Fruit fly (Drosophila melanogaster) whole organism, adult: ENCODE results near the gene CG42449.

Source experiments
- CG11617 ChIP-seq: fragments of 200-800 bp; sonication (Bioruptor generic); optimal IDR thresholded peaks from 2 replicates; lab custom pipeline; 2017; ENCODE audit warnings: mild to moderate bottlenecking, missing biosample characterization, missing genetic modification reagents, missing genetic modification characterization
- CG14711 ChIP-seq: fragments of 200-800 bp; sonication (Bioruptor generic); optimal IDR thresholded peaks from 2 replicates; lab custom pipeline; 2018; ENCODE audit warnings: missing biosample characterization, mild to moderate bottlenecking, missing genetic modification characterization, moderate library complexity
- CG33017 ChIP-seq: fragments of 200-800 bp; sonication (Bioruptor generic); optimal IDR thresholded peaks from 2 replicates; lab custom pipeline; 2018; ENCODE audit warnings: missing biosample characterization, mild to moderate bottlenecking, missing genetic modification characterization, moderate library complexity
- CG7101 ChIP-seq: fragments of 200-800 bp; sonication (Bioruptor generic); optimal IDR thresholded peaks from 2 replicates; lab custom pipeline; 2018; ENCODE audit warnings: missing biosample characterization, mild to moderate bottlenecking, missing genetic modification characterization, moderate library complexity
- Clk ChIP-seq: fragments of 200-800 bp; sonication (Bioruptor generic); optimal IDR thresholded peaks from 2 replicates; lab custom pipeline; 2017; ENCODE audit warnings: missing biosample characterization, missing genetic modification characterization
- Crg-1 ChIP-seq: fragments of 200-800 bp; sonication (Bioruptor generic); optimal IDR thresholded peaks from 2 replicates; lab custom pipeline; 2016; ENCODE audit warnings: missing biosample characterization, missing genetic modification characterization
- Hr96 ChIP-seq: fragments of 200-800 bp; sonication (Bioruptor generic); optimal IDR thresholded peaks from 2 replicates; lab custom pipeline; 2016; ENCODE audit warnings: missing biosample characterization, missing genetic modification characterization
- bab1 ChIP-seq: fragments of 200-800 bp; sonication (Bioruptor generic); optimal IDR thresholded peaks from 3 replicates; lab custom pipeline; 2019; ENCODE audit warnings: missing biosample characterization, mild to moderate bottlenecking, missing genetic modification characterization, moderate library complexity
- cic ChIP-seq: fragments of 200-800 bp; sonication (Bioruptor generic); optimal IDR thresholded peaks from 2 replicates; lab custom pipeline; 2017; ENCODE audit warnings: missing biosample characterization, mild to moderate bottlenecking, missing genetic modification characterization, moderate library complexity
- cnc ChIP-seq, 2 experiments: fragments of >200 bp; optimal IDR thresholded peaks; 2 replicates each; lab custom pipeline; 2017
- kay ChIP-seq: fragments of 200-800 bp; sonication (Bioruptor generic); peaks from one replicate; lab custom pipeline; 2016; ENCODE audit warnings: missing biosample characterization, missing genetic modification characterization, borderline replicate concordance
- ovo ChIP-seq: fragments of 200-800 bp; sonication (Bioruptor generic); optimal IDR thresholded peaks from 2 replicates; lab custom pipeline; 2016; ENCODE audit warnings: missing biosample characterization, missing genetic modification characterization
- pad ChIP-seq: fragments of 200-800 bp; sonication (Bioruptor generic); optimal IDR thresholded peaks from 3 replicates; lab custom pipeline; 2017; ENCODE audit warnings: missing biosample characterization, missing genetic modification characterization, mild to moderate bottlenecking, moderate library complexity, missing genetic modification reagents
- toe ChIP-seq: fragments of 200-800 bp; sonication (Bioruptor generic); optimal IDR thresholded peaks from 2 replicates; lab custom pipeline; 2016; ENCODE audit warnings: missing biosample characterization, missing genetic modification characterization

DNA sequence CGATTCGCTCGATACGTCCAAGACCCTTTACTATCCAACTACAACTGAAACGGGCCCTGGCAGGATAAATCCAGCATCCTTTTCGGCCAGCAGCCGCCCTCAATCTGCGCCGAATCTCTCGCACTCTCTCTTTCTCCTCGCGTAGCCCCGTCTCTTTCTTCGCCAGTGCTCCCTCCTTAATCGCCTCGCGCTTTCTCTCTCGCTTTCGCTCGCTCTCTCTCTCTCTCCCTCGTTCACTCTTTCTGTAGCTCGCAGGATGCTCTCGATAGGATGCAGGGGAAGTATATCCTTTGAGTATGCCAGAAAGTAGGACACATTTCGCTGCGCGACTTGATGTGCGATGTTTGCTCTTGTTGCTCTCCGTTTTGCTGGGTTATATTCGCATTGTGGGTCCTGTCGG, 45.5 kb upstream of the CG42449 start:
- TF ChIP-seq CG33017 (tag; lab: Kevin White, UChicago) (no peak), toe (GFP tag; lab: Kevin White, UChicago) (no peak), CG7101 (tag; lab: Kevin White, UChicago) (no peak), pad (GFP tag; lab: Kevin White, UChicago) (peak; percentile 92), ovo (GFP tag; lab: Kevin White, UChicago) (no peak), kay (GFP tag; lab: Kevin White, UChicago) (no peak), cnc (optimal IDR thresholded peaks at IDR 0.05; lab: Kevin White, UChicago) (no peak), CG14711 (tag; lab: Kevin White, UChicago) (no peak), Clk (GFP tag; lab: Kevin White, UChicago) (no peak), bab1 (GFP tag; lab: Kevin White, UChicago) (no peak), Hr96 (GFP tag; lab: Kevin White, UChicago) (no peak), CG11617 (GFP tag; lab: Kevin White, UChicago) (no peak), Crg-1 (GFP tag; lab: Kevin White, UChicago) (no peak), cic (no peak)
